Worm (Caenorhabditis elegans) whole organism, mixed stage, embryonic: ENCODE data around the gene F11D5.1.

Experiments used
- blmp-1 ChIP-seq: fragments of 150-350 bp; optimal IDR thresholded peaks from 2 replicates; lab custom pipeline; 2014; ENCODE audit warnings: missing biosample characterization, missing genetic modification characterization
- elt-1 ChIP-seq: sonication (generic microtip); optimal IDR thresholded peaks from 2 replicates; lab custom pipeline; 2017; ENCODE audit warnings: missing genetic modification characterization, mild to moderate bottlenecking, missing compliant biosample characterization, antibody characterized with exemption, moderate library complexity, borderline replicate concordance; ENCODE audit not compliant: insufficient read depth
- sem-2 ChIP-seq: fragments of 200-800 bp; sonication (Bioruptor generic); optimal IDR thresholded peaks from 2 replicates; lab custom pipeline; 2018; ENCODE audit warnings: mild to moderate bottlenecking, missing genetic modification characterization, missing compliant biosample characterization
- unc-120 ChIP-seq: sonication (generic microtip); optimal IDR thresholded peaks from 2 replicates; lab custom pipeline; 2017; ENCODE audit warnings: missing genetic modification characterization, missing compliant biosample characterization; ENCODE audit not compliant: poor library complexity, severe bottlenecking
- unc-39 ChIP-seq: fragments of 150-350 bp; optimal IDR thresholded peaks from 2 replicates; lab custom pipeline; 2014; ENCODE audit warnings: missing biosample characterization, missing genetic modification characterization
- unc-62 ChIP-seq: fragments of 150-350 bp; optimal IDR thresholded peaks from 2 replicates; lab custom pipeline; 2014; ENCODE audit warnings: missing biosample characterization, missing genetic modification reagents, missing genetic modification characterization
- ztf-11 ChIP-seq: fragments of 150-350 bp; optimal IDR thresholded peaks from 2 replicates; lab custom pipeline; 2014; ENCODE audit warnings: missing biosample characterization, missing genetic modification characterization

ce11 chrX:3296182-3296581 lies 36.7 kb upstream of the F11D5.1 start, which contains the start of gene K09C4.2:
- no peak for TF ChIP-seq unc-39
- no peak for TF ChIP-seq unc-120 (tag; lab: Kevin White, UChicago)
- no peak for TF ChIP-seq blmp-1
- no peak for TF ChIP-seq unc-62 (GFP tag; lab: Kevin White, UChicago)
- no peak for TF ChIP-seq ztf-11 (tag; lab: Kevin White, UChicago)
- TF ChIP-seq sem-2 (GFP tag; lab: Kevin White, UChicago), result no peak
- no peak for TF ChIP-seq elt-1 (tag; lab: Kevin White, UChicago)
